Worm (Caenorhabditis elegans) whole organism, early embryonic: ENCODE results near the gene srh-47.

Experiments
- B0310.2 ChIP-seq: sonication (generic microtip); optimal IDR thresholded peaks from 2 replicates; lab custom pipeline; 2016; ENCODE audit warnings: mild to moderate bottlenecking, missing genetic modification characterization, missing compliant biosample characterization
- F13C5.2 ChIP-seq: sonication (generic microtip); optimal IDR thresholded peaks from 2 replicates; lab custom pipeline; 2017; ENCODE audit warnings: mild to moderate bottlenecking, missing genetic modification characterization, inconsistent platforms, missing compliant biosample characterization
- aly-1 ChIP-seq: sonication (generic microtip); optimal IDR thresholded peaks from 2 replicates; lab custom pipeline; 2016; ENCODE audit warnings: missing genetic modification characterization, missing compliant biosample characterization
- ama-1 ChIP-seq: fragments of 150-350 bp; optimal IDR thresholded peaks from 2 replicates; lab custom pipeline; 2014
- ceh-13 ChIP-seq: fragments of 200-800 bp; sonication (Bioruptor generic); optimal IDR thresholded peaks from 2 replicates; lab custom pipeline; 2018; ENCODE audit warnings: mild to moderate bottlenecking, missing genetic modification characterization, missing compliant biosample characterization
- ceh-36 ChIP-seq: sonication (generic microtip); optimal IDR thresholded peaks from 2 replicates; lab custom pipeline; 2016; ENCODE audit warnings: missing genetic modification characterization, inconsistent platforms, missing compliant biosample characterization
- ets-7 ChIP-seq: sonication (generic microtip); optimal IDR thresholded peaks from 2 replicates; lab custom pipeline; 2016; ENCODE audit warnings: missing genotype, missing genetic modification characterization, missing compliant biosample characterization
- flt-1 ChIP-seq: fragments of 200-800 bp; sonication (Bioruptor generic); IDR thresholded peaks from 2 replicates; pipeline ENCODE4 v1.3.6; 2022; ENCODE audit warnings: missing genetic modification characterization, missing compliant biosample characterization
- hmbx-1 ChIP-seq: sonication (generic microtip); optimal IDR thresholded peaks from 2 replicates; lab custom pipeline; 2016; ENCODE audit warnings: mild to moderate bottlenecking, missing genetic modification characterization, missing compliant biosample characterization
- hmg-4 ChIP-seq: fragments of 200-800 bp; sonication (Bioruptor generic); optimal IDR thresholded peaks from 2 replicates; lab custom pipeline; 2018; ENCODE audit warnings: mild to moderate bottlenecking, missing genetic modification characterization, missing compliant biosample characterization
- hnd-1 ChIP-seq: sonication (generic microtip); optimal IDR thresholded peaks from 2 replicates; lab custom pipeline; 2016; ENCODE audit warnings: missing genetic modification characterization, missing compliant biosample characterization
- pes-1 ChIP-seq: fragments of 200-800 bp; sonication (Bioruptor generic); IDR thresholded peaks from 2 replicates; pipeline ENCODE4 v1.3.6; 2022; ENCODE audit warnings: missing genetic modification reagents, missing genetic modification characterization, missing compliant biosample characterization
- scrt-1 ChIP-seq: fragments of 200-800 bp; sonication (Bioruptor generic); IDR thresholded peaks from 2 replicates; pipeline ENCODE4 v1.3.6; 2022; ENCODE audit warnings: missing genetic modification characterization, missing compliant biosample characterization
- sea-1 ChIP-seq: fragments of 200-800 bp; sonication (Bioruptor generic); conservative IDR thresholded peaks from 2 replicates; pipeline ENCODE4 v1.3.6; 2022; ENCODE audit warnings: missing genetic modification characterization, missing compliant biosample characterization
- tbx-11 ChIP-seq: fragments of 200-800 bp; sonication (Bioruptor generic); IDR thresholded peaks from 2 replicates; pipeline ENCODE4 v1.3.6; 2022; ENCODE audit warnings: missing genetic modification characterization, missing compliant biosample characterization
- tbx-37 ChIP-seq: fragments of 200-800 bp; sonication (Bioruptor generic); conservative IDR thresholded peaks from 2 replicates; pipeline ENCODE4 v1.3.6; 2022; ENCODE audit warnings: missing genetic modification reagents, missing genetic modification characterization, missing compliant biosample characterization
- tra-4 ChIP-seq: sonication (generic microtip); optimal IDR thresholded peaks from 2 replicates; lab custom pipeline; 2017; ENCODE audit warnings: missing genetic modification characterization, missing compliant biosample characterization

The srh-47 gene

ce11 chrV:11282272-11282671 lies 18.2 kb downstream of the srh-47 start, which contains the start of gene gly-20:
Gene gly-20, plus strand, starts transcription at chrV:11282572.
- no peak for TF ChIP-seq tra-4 (tag; lab: Kevin White, UChicago)
- TF ChIP-seq ama-1 (lab: Kevin White, UChicago): no peak
- TF ChIP-seq flt-1 (GFP tag; lab: Robert Waterston, UW): no peak
- no peak for TF ChIP-seq hnd-1
- TF ChIP-seq hmg-4 (GFP tag; lab: Kevin White, UChicago): no peak
- TF ChIP-seq ceh-13 (GFP tag; lab: Kevin White, UChicago): no peak
- TF ChIP-seq hmbx-1 (tag; lab: Kevin White, UChicago): no peak
- no peak for TF ChIP-seq ceh-36
- TF ChIP-seq pes-1 (GFP tag; lab: Robert Waterston, UW): no peak
- TF ChIP-seq B0310.2 (tag; lab: Kevin White, UChicago): no peak
- TF ChIP-seq tbx-11 (GFP tag; lab: Robert Waterston, UW): no peak
- TF ChIP-seq sea-1 (GFP tag; lab: Robert Waterston, UW): no peak
- no peak for TF ChIP-seq tbx-37 (GFP tag; lab: Robert Waterston, UW)
- TF ChIP-seq ets-7 (tag; lab: Kevin White, UChicago): no peak
- no peak for TF ChIP-seq aly-1
- TF ChIP-seq F13C5.2 (tag; lab: Kevin White, UChicago): no peak
- TF ChIP-seq scrt-1 (GFP tag; lab: Robert Waterston, UW): no peak

DNA sequence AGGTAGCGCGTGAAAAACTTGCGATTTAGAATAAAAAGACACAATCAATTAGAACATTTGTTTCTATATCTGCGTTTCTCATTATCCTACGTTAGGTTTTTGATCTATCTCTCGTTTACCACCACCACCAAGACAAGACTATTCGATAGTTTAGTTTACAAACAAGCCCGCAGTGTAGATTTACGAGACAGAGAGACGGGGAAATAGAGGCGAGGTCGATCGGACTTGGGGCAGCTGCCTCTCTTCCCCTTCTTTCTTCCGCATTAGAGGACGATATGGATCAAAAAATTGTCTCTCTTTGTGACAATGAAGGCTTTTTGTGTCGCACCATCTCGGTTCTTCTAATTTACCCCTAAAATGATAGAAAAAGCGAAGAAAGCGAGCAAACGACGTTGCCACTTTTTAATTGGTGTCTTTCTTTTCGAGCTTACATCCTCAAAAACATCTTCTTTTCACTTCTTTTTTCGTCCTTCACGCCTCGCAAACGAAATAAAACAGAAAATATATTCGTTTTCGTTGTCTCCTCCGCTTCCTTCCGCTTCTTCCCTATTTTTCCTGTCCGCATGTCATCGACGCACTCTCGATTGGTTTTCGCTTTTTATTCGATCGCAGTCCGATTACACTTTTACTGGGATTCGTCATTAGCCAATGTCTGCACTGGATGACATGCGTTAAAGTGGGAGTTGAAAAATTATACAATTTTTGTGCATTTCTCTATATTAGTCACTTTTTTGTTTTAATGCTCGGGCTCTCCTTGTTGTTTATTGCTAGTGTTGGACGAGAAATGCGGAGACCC lies 18.8 kb downstream of the srh-47 start:
- TF ChIP-seq B0310.2 (tag; lab: Kevin White, UChicago): no peak
- TF ChIP-seq ceh-36: no peak
- no peak for TF ChIP-seq ceh-13 (GFP tag; lab: Kevin White, UChicago)
- peak; percentile 52 for TF ChIP-seq hmg-4 (GFP tag; lab: Kevin White, UChicago)
- no peak for TF ChIP-seq ama-1 (lab: Kevin White, UChicago)
- no peak for TF ChIP-seq scrt-1 (GFP tag; lab: Robert Waterston, UW)
- no peak for TF ChIP-seq hnd-1
- no peak for TF ChIP-seq ets-7 (tag; lab: Kevin White, UChicago)
- TF ChIP-seq hmbx-1 (tag; lab: Kevin White, UChicago): no peak

- no peak for TF ChIP-seq scrt-1 (GFP tag; lab: Robert Waterston, UW)
- TF ChIP-seq sea-1 (GFP tag; lab: Robert Waterston, UW): no peak
- TF ChIP-seq hmbx-1 (tag; lab: Kevin White, UChicago): no peak
- no peak for TF ChIP-seq aly-1
These were observed 20.9 kb downstream of the srh-47 start for ce11 chrV:11279564-11279963.

ce11 chrV:11272848-11273247 lies 27.6 kb downstream of the srh-47 start, which contains the start of gene clec-223:
Gene clec-223, plus strand, starts transcription at chrV:11273148.
- TF ChIP-seq F13C5.2 (tag; lab: Kevin White, UChicago) (no peak), flt-1 (GFP tag; lab: Robert Waterston, UW) (no peak), ets-7 (tag; lab: Kevin White, UChicago) (no peak), tbx-37 (GFP tag; lab: Robert Waterston, UW) (no peak), ceh-13 (GFP tag; lab: Kevin White, UChicago) (no peak), tbx-11 (GFP tag; lab: Robert Waterston, UW) (no peak), aly-1 (no peak), hnd-1 (no peak), scrt-1 (GFP tag; lab: Robert Waterston, UW) (no peak), B0310.2 (tag; lab: Kevin White, UChicago) (no peak), ama-1 (lab: Kevin White, UChicago) (no peak), hmbx-1 (tag; lab: Kevin White, UChicago) (no peak), sea-1 (GFP tag; lab: Robert Waterston, UW) (no peak), hmg-4 (GFP tag; lab: Kevin White, UChicago) (no peak), tra-4 (tag; lab: Kevin White, UChicago) (no peak), ceh-36 (no peak), pes-1 (GFP tag; lab: Robert Waterston, UW) (no peak)

- TF ChIP-seq hmbx-1 (tag; lab: Kevin White, UChicago) (no peak), hmg-4 (GFP tag; lab: Kevin White, UChicago) (no peak), ceh-36 (no peak), B0310.2 (tag; lab: Kevin White, UChicago) (no peak), tbx-11 (GFP tag; lab: Robert Waterston, UW) (no peak), F13C5.2 (tag; lab: Kevin White, UChicago) (no peak), flt-1 (GFP tag; lab: Robert Waterston, UW) (no peak), sea-1 (GFP tag; lab: Robert Waterston, UW) (no peak), pes-1 (GFP tag; lab: Robert Waterston, UW) (no peak), ceh-13 (GFP tag; lab: Kevin White, UChicago) (no peak)
These were observed 29.4 kb downstream of the srh-47 start, which contains the start of gene clec-222 for ce11 chrV:11271051-11271450. Gene clec-222, plus strand, starts transcription at chrV:11271351.

DNA sequence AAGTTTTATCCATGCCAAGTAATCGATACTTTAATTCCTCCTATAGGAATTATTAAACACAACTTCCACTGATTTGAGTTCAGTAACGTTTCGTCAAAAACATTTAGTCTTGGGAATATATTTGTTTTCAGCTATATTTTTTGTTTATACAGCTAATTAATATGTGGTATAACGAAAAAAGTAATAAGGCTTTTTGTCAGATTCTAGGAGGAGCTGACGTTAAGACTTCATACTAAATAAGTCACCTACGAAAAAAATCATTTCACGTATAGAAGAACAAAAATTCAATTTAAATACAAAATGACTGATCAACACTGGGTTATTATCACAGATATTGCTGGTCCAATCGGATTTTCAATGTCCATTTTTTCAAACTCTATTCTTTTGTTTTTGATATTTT lies 31.6 kb downstream of the srh-47 start, which contains the start of gene str-115:
str-115 (plus strand) TSS at position 301 of the 400 bp plus-strand sequence.
- TF ChIP-seq ama-1 (lab: Kevin White, UChicago) (no peak), aly-1 (no peak), tbx-37 (GFP tag; lab: Robert Waterston, UW) (no peak), hmg-4 (GFP tag; lab: Kevin White, UChicago) (no peak), flt-1 (GFP tag; lab: Robert Waterston, UW) (no peak), B0310.2 (tag; lab: Kevin White, UChicago) (no peak), tbx-11 (GFP tag; lab: Robert Waterston, UW) (no peak), pes-1 (GFP tag; lab: Robert Waterston, UW) (no peak), F13C5.2 (tag; lab: Kevin White, UChicago) (no peak), ceh-36 (no peak), ceh-13 (GFP tag; lab: Kevin White, UChicago) (no peak), ets-7 (tag; lab: Kevin White, UChicago) (no peak), scrt-1 (GFP tag; lab: Robert Waterston, UW) (no peak), tra-4 (tag; lab: Kevin White, UChicago) (no peak), hmbx-1 (tag; lab: Kevin White, UChicago) (no peak), hnd-1 (no peak), sea-1 (GFP tag; lab: Robert Waterston, UW) (no peak)
